Fruit fly (Drosophila melanogaster) S2 (cell line): Measurements from ENCODE around the gene pit.

Source experiments
- CG8478 ChIP-seq: fragments of >200 bp; optimal IDR thresholded peaks from 2 replicates; lab custom pipeline; 2018
- CTCF ChIP-seq, 2 experiments: fragments of >200 bp; optimal IDR thresholded peaks; 2 replicates each; lab custom pipeline; 2018

- TF ChIP-seq CG8478 (lab: Kevin White, UChicago) (no peak), CTCF (optimal IDR thresholded peaks at IDR 0.05; lab: Kevin White, UChicago) (no peak)
Measured at dm6 chr3R:22026922-22027742, 7.0 kb upstream of the pit start, which contains the start of the genes Cchl and ND-42.
